Worm (Caenorhabditis elegans) whole organism, L3 larva: ENCODE data around the gene mdt-30.

Experiments used
- daf-12 ChIP-seq: fragments of 150-350 bp; optimal IDR thresholded peaks from 2 replicates; lab custom pipeline; 2014; ENCODE audit warnings: missing biosample characterization, missing genetic modification reagents, missing genetic modification characterization
- skn-1 ChIP-seq: fragments of 150-350 bp; optimal IDR thresholded peaks from 2 replicates; lab custom pipeline; 2014; ENCODE audit warnings: missing biosample characterization, missing genetic modification characterization

DNA sequence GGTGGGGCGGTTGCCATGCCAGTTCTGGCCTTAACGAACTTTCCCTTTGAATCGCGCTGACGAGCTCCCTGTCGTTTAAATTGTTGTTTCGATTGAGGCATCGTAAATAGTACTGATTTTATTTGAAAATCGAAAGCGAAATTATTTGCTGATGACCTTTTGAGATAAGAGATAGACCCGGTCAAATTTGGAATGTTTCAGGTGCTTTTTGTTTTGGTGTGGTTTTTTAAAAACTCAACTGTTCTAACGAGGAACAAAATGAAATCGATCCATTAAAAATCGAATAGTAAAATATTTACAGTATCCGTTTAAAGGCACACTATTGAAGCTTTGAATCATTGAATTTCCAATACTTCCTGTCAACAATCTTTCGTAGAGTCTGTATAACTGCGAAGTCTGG is 14.9 kb upstream of the mdt-30 start, which contains the start of gene K12H4.6:
- TF ChIP-seq skn-1 (tag; lab: Kevin White, UChicago): no peak
- TF ChIP-seq daf-12 (tag; lab: Kevin White, UChicago): no peak
